Worm (Caenorhabditis elegans) whole organism, young adult: ENCODE measurements around the gene srh-216.

Experiments used
- B0336.3 ChIP-seq: fragments of 200-800 bp; sonication (Bioruptor generic); IDR thresholded peaks from 2 replicates; pipeline ENCODE4 v1.3.6; 2022; ENCODE audit warnings: missing genetic modification characterization, missing compliant biosample characterization
- C17E4.6 ChIP-seq: fragments of 200-800 bp; sonication (Bioruptor generic); IDR thresholded peaks from 2 replicates; pipeline ENCODE4 v1.3.6; 2022; ENCODE audit warnings: missing genetic modification reagents, missing genetic modification characterization, missing compliant biosample characterization
- F22D6.2 ChIP-seq: sonication (generic microtip); optimal IDR thresholded peaks from 2 replicates; lab custom pipeline; 2016; ENCODE audit warnings: mild to moderate bottlenecking, missing genetic modification characterization, missing compliant biosample characterization
- F33H1.4 ChIP-seq: fragments of 200-800 bp; sonication (Bioruptor generic); IDR thresholded peaks from 2 replicates; pipeline ENCODE4 v1.3.6; 2022; ENCODE audit warnings: missing genetic modification reagents, missing genetic modification characterization, missing compliant biosample characterization
- F37B4.10 ChIP-seq: fragments of 200-800 bp; sonication (Bioruptor generic); IDR thresholded peaks from 2 replicates; pipeline ENCODE4 v1.3.6; 2022; ENCODE audit warnings: missing genetic modification characterization, missing compliant biosample characterization
- F57C9.4 ChIP-seq: sonication (generic microtip); optimal IDR thresholded peaks from 2 replicates; lab custom pipeline; 2017; ENCODE audit warnings: mild to moderate bottlenecking, missing genetic modification characterization, missing compliant biosample characterization
- K11D2.4 ChIP-seq: fragments of 200-800 bp; sonication (Bioruptor generic); IDR thresholded peaks from 2 replicates; pipeline ENCODE4 v1.3.6; 2022; ENCODE audit warnings: missing genetic modification reagents, missing genetic modification characterization, missing compliant biosample characterization
- Y67H2A.10 ChIP-seq: fragments of 200-800 bp; sonication (Bioruptor generic); conservative IDR thresholded peaks from 2 replicates; pipeline ENCODE4 v1.3.6; 2022; ENCODE audit warnings: missing genetic modification reagents, missing genetic modification characterization, missing compliant biosample characterization
- Y95B8A.8 ChIP-seq: fragments of 200-800 bp; sonication (Bioruptor generic); IDR thresholded peaks from 2 replicates; pipeline ENCODE4 v1.3.6; 2022; ENCODE audit warnings: missing genetic modification reagents, missing genetic modification characterization, missing compliant biosample characterization
- ZK185.1 ChIP-seq: sonication (generic microtip); optimal IDR thresholded peaks from 2 replicates; lab custom pipeline; 2016; ENCODE audit warnings: mild to moderate bottlenecking, missing genetic modification characterization, missing compliant biosample characterization; ENCODE audit not compliant: poor library complexity, severe bottlenecking
- akir-1 ChIP-seq: fragments of 200-800 bp; sonication (Bioruptor generic); optimal IDR thresholded peaks from 2 replicates; lab custom pipeline; 2018; ENCODE audit warnings: mild to moderate bottlenecking, missing genetic modification characterization, moderate library complexity, missing compliant biosample characterization
- ama-1 ChIP-seq, 3 experiments: fragments of 150-350 bp in 1 of 3; sonication (generic microtip) in 2 of 3; optimal IDR thresholded peaks; 2 replicates each; lab custom pipeline; 2014 to 2018; ENCODE audit warnings: missing biosample characterization in 2 of 3, missing genetic modification characterization in 2 of 3, missing genetic modification reagents in 2 of 3
- bed-1 ChIP-seq: fragments of 200-800 bp; sonication (Bioruptor generic); IDR thresholded peaks from 2 replicates; pipeline ENCODE4 v1.3.6; 2022; ENCODE audit warnings: missing genetic modification reagents, missing genetic modification characterization, missing compliant biosample characterization
- bed-2 ChIP-seq: fragments of 200-800 bp; sonication (Bioruptor generic); IDR thresholded peaks from 2 replicates; pipeline ENCODE4 v1.3.6; 2022; ENCODE audit warnings: missing genetic modification reagents, missing genetic modification characterization, missing compliant biosample characterization
- ccch-3 ChIP-seq: fragments of 200-800 bp; sonication (Bioruptor generic); optimal IDR thresholded peaks from 2 replicates; lab custom pipeline; 2018; ENCODE audit warnings: mild to moderate bottlenecking, missing genetic modification characterization, missing compliant biosample characterization
- cebp-1 ChIP-seq, 2 experiments: fragments of 200-800 bp in 1 of 2; sonication (Bioruptor generic) in 1 of 2; sonication (generic microtip) in 1 of 2; IDR thresholded peaks in 1 of 2; optimal IDR thresholded peaks in 1 of 2; 2 replicates each; pipeline versions ENCODE4 v1.3.6 to Lab custom; 2017 to 2022; ENCODE audit warnings: missing compliant biosample characterization in 2 of 2, missing genetic modification characterization in 2 of 2, mild to moderate bottlenecking in 1 of 2, missing genetic modification reagents in 1 of 2, moderate library complexity in 1 of 2
- dpl-1 ChIP-seq: fragments of 150-350 bp; optimal IDR thresholded peaks from 2 replicates; lab custom pipeline; 2014; ENCODE audit warnings: missing biosample characterization, missing genetic modification reagents, missing genetic modification characterization
- ekl-4 ChIP-seq: fragments of 200-800 bp; sonication (Bioruptor generic); IDR thresholded peaks from 2 replicates; pipeline ENCODE4 v1.3.6; 2022; ENCODE audit warnings: missing genetic modification reagents, missing genetic modification characterization, missing compliant biosample characterization
- gei-17 ChIP-seq: fragments of 200-800 bp; sonication (Bioruptor generic); optimal IDR thresholded peaks from 2 replicates; lab custom pipeline; 2018; ENCODE audit warnings: mild to moderate bottlenecking, missing genetic modification characterization, missing compliant biosample characterization
- hlh-12 ChIP-seq: sonication (generic microtip); optimal IDR thresholded peaks from 2 replicates; lab custom pipeline; 2016; ENCODE audit warnings: missing genetic modification characterization, missing compliant biosample characterization
- hmg-1.2 ChIP-seq: fragments of 200-800 bp; sonication (Bioruptor generic); IDR thresholded peaks from 2 replicates; pipeline ENCODE4 v1.3.6; 2022; ENCODE audit warnings: missing genetic modification reagents, missing genetic modification characterization, missing compliant biosample characterization
- hrde-1 ChIP-seq: sonication (generic microtip); optimal IDR thresholded peaks from 2 replicates; lab custom pipeline; 2016; ENCODE audit warnings: missing genetic modification characterization, mild to moderate bottlenecking, missing compliant biosample characterization, moderate library complexity, missing genotype, missing genetic modification reagents, borderline replicate concordance
- lag-1 ChIP-seq: fragments of 200-800 bp; sonication (Bioruptor generic); IDR thresholded peaks from 2 replicates; pipeline ENCODE4 v1.3.6; 2022; ENCODE audit warnings: missing genetic modification reagents, missing genetic modification characterization, missing compliant biosample characterization
- let-526 ChIP-seq: fragments of 200-800 bp; sonication (Bioruptor generic); IDR thresholded peaks from 2 replicates; pipeline ENCODE4 v1.3.6; 2022; ENCODE audit warnings: missing genetic modification reagents, missing genetic modification characterization, missing compliant biosample characterization
- lin-26 ChIP-seq: fragments of 200-800 bp; sonication (Bioruptor generic); IDR thresholded peaks from 2 replicates; pipeline ENCODE4 v1.3.6; 2022; ENCODE audit warnings: missing genetic modification reagents, missing genetic modification characterization, missing compliant biosample characterization
- lin-35 ChIP-seq, 3 experiments: fragments of 150-350 bp in 2 of 3; sonication (generic microtip) in 1 of 3; optimal IDR thresholded peaks; 2 replicates each; lab custom pipeline; 2014 to 2018; ENCODE audit warnings: missing biosample characterization in 3 of 3, missing genetic modification characterization in 3 of 3, missing genetic modification reagents in 3 of 3
- lir-1 ChIP-seq: fragments of 200-800 bp; sonication (Bioruptor generic); conservative IDR thresholded peaks from 2 replicates; pipeline ENCODE4 v1.3.6; 2022; ENCODE audit warnings: missing genetic modification reagents, missing genetic modification characterization, missing compliant biosample characterization
- madf-6 ChIP-seq: fragments of 200-800 bp; sonication (Bioruptor generic); IDR thresholded peaks from 2 replicates; pipeline ENCODE4 v1.3.6; 2022; ENCODE audit warnings: missing genetic modification reagents, missing genetic modification characterization, missing compliant biosample characterization
- madf-8 ChIP-seq: fragments of 200-800 bp; sonication (Bioruptor generic); conservative IDR thresholded peaks from 2 replicates; pipeline ENCODE4 v1.3.6; 2022; ENCODE audit warnings: missing genetic modification reagents, missing genetic modification characterization, missing compliant biosample characterization
- mcd-1 ChIP-seq: fragments of 200-800 bp; sonication (Bioruptor generic); IDR thresholded peaks from 2 replicates; pipeline ENCODE4 v1.3.6; 2022; ENCODE audit warnings: missing genetic modification reagents, missing genetic modification characterization, missing compliant biosample characterization
- nhr-120 ChIP-seq: fragments of 200-800 bp; sonication (Bioruptor generic); IDR thresholded peaks from 2 replicates; pipeline ENCODE4 v1.3.6; 2022; ENCODE audit warnings: missing genetic modification characterization, missing compliant biosample characterization
- nhr-179 ChIP-seq: sonication (generic microtip); optimal IDR thresholded peaks from 2 replicates; lab custom pipeline; 2016; ENCODE audit warnings: mild to moderate bottlenecking, missing genetic modification characterization, missing compliant biosample characterization
- nhr-80 ChIP-seq: sonication (generic microtip); optimal IDR thresholded peaks from 2 replicates; lab custom pipeline; 2016; ENCODE audit warnings: missing genetic modification characterization, missing compliant biosample characterization
- rcor-1 ChIP-seq: fragments of 200-800 bp; sonication (Bioruptor generic); IDR thresholded peaks from 2 replicates; pipeline ENCODE4 v1.3.6; 2022; ENCODE audit warnings: missing genetic modification reagents, missing genetic modification characterization, missing compliant biosample characterization
- sea-2 ChIP-seq: fragments of 200-800 bp; sonication (Bioruptor generic); IDR thresholded peaks from 2 replicates; pipeline ENCODE4 v1.3.6; 2022; ENCODE audit warnings: missing genetic modification characterization, missing compliant biosample characterization
- snpc-4 ChIP-seq, 5 experiments: fragments of 150-350 bp in 1 of 5; sonication (generic microtip) in 4 of 5; optimal IDR thresholded peaks; 2 replicates each; lab custom pipeline; 2014 to 2018; ENCODE audit warnings: missing genetic modification characterization in 5 of 5, missing biosample characterization in 3 of 5, antibody characterized with exemption in 2 of 5, mild to moderate bottlenecking in 2 of 5, missing compliant biosample characterization in 2 of 5, missing genotype in 2 of 5, moderate library complexity in 2 of 5, missing genetic modification reagents in 1 of 5
- zfh-2 ChIP-seq: fragments of 200-800 bp; sonication (Bioruptor generic); conservative IDR thresholded peaks from 2 replicates; pipeline ENCODE4 v1.3.6; 2022; ENCODE audit warnings: missing genetic modification reagents, missing genetic modification characterization, missing compliant biosample characterization
- zim-3 ChIP-seq: sonication (generic microtip); optimal IDR thresholded peaks from 2 replicates; lab custom pipeline; 2017; ENCODE audit warnings: mild to moderate bottlenecking, missing genetic modification characterization, moderate library complexity, missing compliant biosample characterization

The srh-216 gene

ce11 chrV:16821270-16821737, 6.1 kb downstream of the srh-216 start, which contains the start of gene T20B3.14:
T20B3.14 (minus strand) TSS chrV:16821320.
- TF ChIP-seq F37B4.10 = 0 out of 2 replicates have a peak, but pooled peaks have one; percentile 89
- no peak for TF ChIP-seq sea-2 (GFP tag; lab: Robert Waterston, UW)

ce11 chrV:16816707-16817106, 10.7 kb downstream of the srh-216 start:
- TF ChIP-seq hlh-12 (tag; lab: Kevin White, UChicago) (no peak), ZK185.1 (tag; lab: Kevin White, UChicago) (no peak), lin-35 (GFP tag; optimal IDR thresholded peaks at IDR 0.05; lab: Kevin White, UChicago) (no peak), lag-1 (no peak), rcor-1 (GFP tag; lab: Robert Waterston, UW) (no peak), nhr-120 (GFP tag; lab: Robert Waterston, UW) (no peak), Y95B8A.8 (GFP tag; lab: Robert Waterston, UW) (no peak), madf-8 (no peak), madf-6 (GFP tag; lab: Robert Waterston, UW) (no peak), cebp-1 (GFP tag; IDR thresholded peaks at IDR 0.05; lab: Robert Waterston, UW) (no peak), cebp-1 (tag; optimal IDR thresholded peaks at IDR 0.05; lab: Kevin White, UChicago) (peak; percentile 17), B0336.3 (GFP tag; lab: Robert Waterston, UW) (no peak), gei-17 (GFP tag; lab: Kevin White, UChicago) (no peak), F33H1.4 (GFP tag; lab: Robert Waterston, UW) (no peak), ekl-4 (GFP tag; lab: Robert Waterston, UW) (no peak), nhr-80 (tag; lab: Kevin White, UChicago) (peak; percentile 56), C17E4.6 (no peak), zim-3 (tag; lab: Kevin White, UChicago) (no peak), K11D2.4 (GFP tag; lab: Robert Waterston, UW) (no peak), F57C9.4 (tag; lab: Kevin White, UChicago) (no peak), snpc-4 (GFP tag; optimal IDR thresholded peaks at IDR 0.05; lab: Kevin White, UChicago) (no peak), snpc-4 (tag; optimal IDR thresholded peaks at IDR 0.05; lab: Kevin White, UChicago) (peak in 1 of 4 experiments; percentile 18), let-526 (no peak)

DNA sequence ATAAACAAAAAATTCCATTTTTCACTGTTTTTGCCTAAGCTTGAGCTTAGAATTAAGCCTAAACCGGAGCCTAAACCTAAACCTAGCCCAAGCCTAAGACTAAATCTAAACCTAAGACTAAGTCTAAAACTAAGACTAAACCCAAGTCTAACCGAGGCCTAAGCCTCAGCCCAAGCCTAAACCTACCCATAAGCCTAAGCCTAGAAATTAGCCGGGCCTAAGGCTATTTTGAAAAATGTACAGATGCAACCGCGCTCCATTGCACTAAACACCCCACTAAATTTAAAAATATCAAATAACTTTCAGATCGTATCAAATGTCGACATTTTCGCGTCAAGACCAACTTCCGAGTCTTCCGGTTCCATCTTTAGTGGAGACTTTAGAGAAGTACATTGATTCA, 12.1 kb downstream of the srh-216 start, which contains the start of gene T20B3.1:
TSS of gene T20B3.1 (plus strand) at position 301 of the 400 bp plus-strand sequence.
- TF ChIP-seq bed-1 (no peak), sea-2 (GFP tag; lab: Robert Waterston, UW) (no peak), nhr-179 (tag; lab: Kevin White, UChicago) (no peak), Y67H2A.10 (no peak), lin-26 (GFP tag; lab: Robert Waterston, UW) (no peak), bed-2 (no peak), lir-1 (no peak), dpl-1 (GFP tag; lab: Kevin White, UChicago) (no peak), F22D6.2 (tag; lab: Kevin White, UChicago) (no peak), zfh-2 (no peak)
- TF ChIP-seq, all 124 proteins: peak for 0

- peak; percentile 18 for TF ChIP-seq hrde-1 (tag; lab: Kevin White, UChicago)
- no peak for TF ChIP-seq akir-1 (GFP tag; lab: Kevin White, UChicago)
- no peak for TF ChIP-seq bed-2
- no peak for TF ChIP-seq K11D2.4 (GFP tag; lab: Robert Waterston, UW)
- TF ChIP-seq mcd-1 (GFP tag; lab: Robert Waterston, UW) = 0 out of 2 replicates have a peak, but pooled peaks have one; percentile 17
- no peak for TF ChIP-seq ama-1 (optimal IDR thresholded peaks at IDR 0.05; lab: Kevin White, UChicago)
- peak in 1 of 2 experiments; percentile 40 for TF ChIP-seq ama-1 (GFP tag; optimal IDR thresholded peaks at IDR 0.05; lab: Kevin White, UChicago)
- TF ChIP-seq ekl-4 (GFP tag; lab: Robert Waterston, UW) = no peak
- 0 out of 2 replicates have a peak, but pooled peaks have one; percentile 34 for TF ChIP-seq Y95B8A.8 (GFP tag; lab: Robert Waterston, UW)
- TF ChIP-seq madf-6 (GFP tag; lab: Robert Waterston, UW) = peak; percentile 6; the same call in 1 of the 2 replicates
- TF ChIP-seq hmg-1.2 = peak; percentile 90
- TF ChIP-seq B0336.3 (GFP tag; lab: Robert Waterston, UW) = peak; percentile 41; the same call in 1 of the 2 replicates
- no peak for TF ChIP-seq cebp-1 (GFP tag; IDR thresholded peaks at IDR 0.05; lab: Robert Waterston, UW)
- peak; percentile 22 for TF ChIP-seq cebp-1 (tag; optimal IDR thresholded peaks at IDR 0.05; lab: Kevin White, UChicago)
- TF ChIP-seq ccch-3 = no peak
Observed at ce11 chrV:16814541-16815207, 12.7 kb downstream of the srh-216 start.
